Worm (Caenorhabditis elegans) whole organism, dauer: ENCODE measurements around the gene C53D6.11.

Experiments used
- unc-62 ChIP-seq: sonication (generic microtip); optimal IDR thresholded peaks from 2 replicates; lab custom pipeline; 2017; ENCODE audit warnings: missing biosample characterization, missing genetic modification reagents, missing genetic modification characterization

C53D6.11 gene

ce11 chrIV:9010257-9010656 is at the start of gene C53D6.11:
Gene C53D6.11 (plus strand): TSS chrIV:9010584.
- no peak for TF ChIP-seq unc-62

DNA sequence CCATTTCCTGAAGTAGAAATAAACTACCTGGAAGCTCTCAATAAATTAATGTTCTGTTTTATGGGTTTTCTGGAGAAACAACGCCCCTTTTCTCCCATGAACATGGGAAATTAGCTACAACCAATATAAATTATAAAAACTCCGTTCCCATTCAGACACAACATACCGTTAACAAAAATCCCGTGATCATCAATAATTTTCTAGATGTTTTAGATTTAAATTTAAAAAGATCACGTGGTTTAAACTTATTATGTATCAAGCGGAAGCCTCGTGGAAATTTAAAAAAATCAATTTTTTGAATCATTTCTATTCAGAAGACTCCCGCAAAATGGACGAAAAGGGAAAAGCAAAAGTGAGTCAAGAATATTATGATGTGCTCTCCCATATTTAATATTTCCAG is 44.5 kb upstream of the C53D6.11 start, which contains the start of gene C53B4.2:
TSS of gene C53B4.2 (plus strand) at position 301 of the 400 bp plus-strand sequence.
- no peak for TF ChIP-seq unc-62

ce11 chrIV:8967990-8968389 is 42.4 kb upstream of the C53D6.11 start, which contains the start of gene suex-2:
Gene suex-2 (plus strand): TSS chrIV:8968290.
- TF ChIP-seq unc-62, result no peak

DNA sequence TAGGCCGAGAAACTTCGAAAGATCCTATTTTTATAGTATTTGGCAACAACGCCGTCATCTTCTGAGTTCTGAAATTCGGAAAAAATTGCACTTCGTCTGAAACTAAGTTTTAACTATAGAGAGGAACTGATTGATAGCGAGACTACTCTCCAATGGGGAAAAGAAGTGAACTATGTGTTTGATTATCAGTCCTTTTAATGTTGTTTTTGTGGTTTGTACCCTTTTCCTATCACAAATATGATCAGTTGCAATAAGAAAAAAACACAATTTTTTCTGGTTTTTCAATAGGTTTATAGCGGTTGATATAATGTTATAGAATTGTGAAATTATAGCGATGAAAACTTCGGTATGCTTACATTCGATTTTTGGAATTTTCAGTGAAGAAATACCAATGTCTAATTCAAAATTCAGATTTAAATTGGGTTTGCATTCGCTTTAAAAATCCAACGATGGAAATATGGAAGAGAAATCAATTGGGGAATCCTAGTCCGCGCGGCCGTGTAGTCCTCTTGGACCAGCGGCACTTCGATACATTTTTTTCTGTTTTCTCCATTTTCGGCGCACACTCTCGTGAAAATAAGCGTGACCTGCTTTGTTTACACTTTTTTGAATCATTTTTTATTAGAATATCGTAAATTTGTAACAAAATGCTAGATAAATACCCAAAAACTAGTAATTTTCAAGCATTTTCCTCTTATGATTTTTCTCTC is 37.0 kb upstream of the C53D6.11 start, which contains the start of gene C53B4.3:
TSS of gene C53B4.3 (minus strand) at position 464 of the 710 bp plus-strand sequence.
- no peak for TF ChIP-seq unc-62

DNA sequence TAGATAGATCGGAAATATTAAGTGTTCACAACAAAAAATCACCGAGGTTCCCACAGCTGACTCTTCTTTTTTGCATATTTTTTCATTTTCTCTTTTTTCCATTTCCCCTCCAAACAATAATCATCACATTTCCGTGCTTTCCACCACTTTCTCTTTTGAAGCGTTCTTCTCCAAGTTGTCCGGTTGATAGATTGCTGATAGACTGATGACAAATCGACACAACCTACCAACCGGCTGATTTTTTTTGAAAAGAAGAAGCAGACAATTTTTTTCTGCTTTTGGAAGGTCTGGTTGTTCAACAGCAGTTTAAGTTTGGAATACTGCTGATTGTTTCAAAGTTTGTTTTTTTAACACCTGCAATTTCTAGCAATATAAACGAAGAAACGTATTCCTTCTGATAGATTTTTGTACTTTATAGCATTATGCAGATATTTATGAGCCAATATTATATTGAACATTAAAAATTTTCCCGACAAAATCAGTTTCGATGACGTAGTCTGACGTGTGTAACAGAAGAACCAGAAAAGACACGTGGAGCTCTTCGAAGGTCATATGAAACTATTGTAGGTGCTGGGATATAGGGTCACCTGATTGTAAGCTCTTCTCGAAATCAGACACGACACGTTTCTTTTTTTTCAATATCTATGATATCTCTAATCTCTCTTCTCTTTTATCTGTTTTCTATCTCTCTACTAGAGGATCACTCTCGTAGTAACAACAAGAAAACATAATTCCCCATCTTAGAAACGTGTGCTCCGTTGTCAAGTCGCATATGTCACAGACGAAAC is 35.6 kb upstream of the C53D6.11 start:
- TF ChIP-seq unc-62, result no peak

ce11 chrIV:8975331-8975625 is 35.1 kb upstream of the C53D6.11 start, which contains the start of gene pdzd-8:
Gene pdzd-8 (plus strand): TSS chrIV:8975526.
- no peak for TF ChIP-seq unc-62

DNA sequence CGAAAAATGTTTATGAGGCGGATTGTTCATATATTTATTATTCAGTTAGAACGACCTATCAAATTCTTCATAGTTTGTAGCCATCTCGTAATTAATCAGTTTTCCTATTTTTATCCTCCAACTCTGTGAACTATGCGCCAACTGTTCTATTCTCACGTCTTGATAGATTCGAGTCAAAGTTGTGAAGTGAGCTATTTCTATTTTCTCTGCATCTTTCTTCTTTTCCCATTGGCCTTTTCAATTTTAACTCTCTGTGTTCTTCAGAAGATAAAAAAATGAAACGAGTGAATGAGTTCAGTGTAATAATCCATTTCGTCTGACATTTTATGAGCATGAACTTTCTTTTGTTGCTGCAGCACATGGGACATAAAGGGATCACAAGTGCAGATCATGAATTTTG is 32.3 kb upstream of the C53D6.11 start:
- TF ChIP-seq unc-62, result no peak

ce11 chrIV:8979062-8979612 is 31.2 kb upstream of the C53D6.11 start:
- TF ChIP-seq unc-62, result no peak

DNA sequence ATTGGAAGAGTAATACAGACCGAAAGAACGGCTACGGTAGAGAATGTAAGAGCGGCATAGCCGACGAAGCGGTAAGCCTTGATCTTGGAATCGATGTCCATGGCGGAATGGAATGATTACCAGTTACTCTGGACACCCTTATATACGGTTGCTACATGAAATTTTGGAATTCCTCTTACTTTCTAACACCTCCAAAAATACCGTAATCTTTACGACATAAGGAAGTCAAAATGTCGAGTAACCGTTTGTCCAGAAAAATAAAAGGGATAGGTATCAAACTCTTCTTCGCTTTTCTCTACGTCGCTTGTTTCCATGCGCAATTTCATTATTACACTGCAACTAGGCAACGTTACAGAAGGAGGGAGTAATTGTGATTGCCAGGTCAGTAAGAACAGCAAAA is 30.7 kb upstream of the C53D6.11 start, which contains the start of gene col-119:
TSS of gene col-119 (minus strand) at position 101 of the 400 bp plus-strand sequence.
- no peak for TF ChIP-seq unc-62

DNA sequence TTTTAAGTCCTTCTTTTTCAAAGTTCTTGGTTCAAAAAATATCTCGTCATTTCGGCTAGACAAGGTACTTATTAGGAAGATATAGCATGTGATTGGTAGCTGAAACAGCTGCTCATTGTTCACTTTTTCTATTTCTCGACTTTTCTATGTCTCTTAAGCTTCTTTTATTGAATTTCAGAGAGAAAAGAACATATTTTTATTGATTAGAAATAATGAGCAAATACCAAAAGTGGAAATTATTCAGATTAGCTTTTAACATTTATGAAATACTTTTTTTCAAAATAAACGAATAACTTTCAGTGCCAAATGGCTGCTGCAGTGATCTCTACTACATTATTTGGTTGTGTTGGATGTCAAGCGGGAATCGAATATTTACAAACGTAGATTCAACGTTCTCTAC is 25.8 kb upstream of the C53D6.11 start, which contains the start of gene nstp-1:
TSS of gene nstp-1 (plus strand) at position 301 of the 400 bp plus-strand sequence.
- TF ChIP-seq unc-62, result no peak

- no peak for TF ChIP-seq unc-62
Observed at ce11 chrIV:8986761-8987316, 23.5 kb upstream of the C53D6.11 start, which contains the start of gene bre-1. Gene bre-1 (plus strand): TSS chrIV:8987266.

ce11 chrIV:8992786-8993185 is 17.6 kb upstream of the C53D6.11 start, which contains the start of gene mltn-12:
Gene mltn-12 (plus strand): TSS chrIV:8993086.
- no peak for TF ChIP-seq unc-62

DNA sequence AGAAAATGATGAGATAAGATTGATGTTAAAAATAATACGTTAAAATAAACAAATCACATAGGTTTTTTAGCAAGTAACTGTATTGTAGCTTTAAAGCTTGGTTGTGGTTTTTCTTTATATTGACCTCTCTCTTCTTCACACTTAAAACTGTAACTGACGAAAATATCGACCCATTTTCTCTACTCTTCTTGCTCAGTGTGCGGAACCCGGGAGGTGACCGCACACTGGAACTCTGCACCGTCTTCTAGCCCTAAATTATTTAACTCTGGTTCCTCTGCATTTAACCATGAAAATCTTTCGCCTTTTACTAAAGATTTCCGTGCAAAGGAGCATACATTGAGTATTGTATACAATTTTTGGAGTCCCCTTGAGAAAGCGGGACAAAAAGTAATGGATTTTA is 15.9 kb upstream of the C53D6.11 start:
- TF ChIP-seq unc-62, result no peak

DNA sequence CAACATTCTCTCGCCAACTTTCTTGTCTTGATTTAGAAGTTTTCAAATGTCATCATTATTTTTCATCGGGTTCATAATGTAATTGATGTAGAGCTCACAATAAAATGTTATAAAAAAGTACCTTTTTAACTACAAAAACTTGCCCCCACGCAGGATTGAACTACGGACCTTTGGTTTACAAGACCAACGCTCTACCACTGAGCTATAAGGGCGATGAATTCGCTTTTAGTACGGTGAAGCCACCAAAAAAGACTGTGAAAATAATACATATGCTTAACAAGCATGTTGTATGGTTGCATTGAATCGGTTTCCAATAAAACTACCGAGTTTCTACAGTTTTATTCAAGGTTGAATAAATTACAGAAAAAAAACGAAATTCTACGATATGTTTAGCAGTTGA is 9.7 kb upstream of the C53D6.11 start:
- TF ChIP-seq unc-62, result no peak

DNA sequence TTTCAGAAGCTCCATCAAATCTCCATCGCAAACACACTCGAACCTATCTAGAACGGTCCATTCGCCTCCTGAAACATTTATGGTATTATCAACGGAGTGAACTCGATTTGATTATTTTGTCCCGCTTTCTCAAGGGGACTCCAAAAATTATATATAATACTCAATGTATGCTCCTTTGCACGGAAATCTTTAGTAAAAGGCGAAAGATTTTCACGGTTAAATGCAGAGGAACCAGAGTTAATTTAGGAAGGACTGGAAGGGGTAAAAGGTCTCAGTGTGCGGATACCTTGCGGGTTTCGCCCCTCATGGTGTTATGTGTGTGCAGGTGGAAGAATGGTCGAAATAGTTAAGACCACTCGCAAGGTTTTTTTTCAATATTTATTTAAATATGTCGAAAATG is 9.2 kb upstream of the C53D6.11 start:
- TF ChIP-seq unc-62, result no peak

ce11 chrIV:9002636-9003035 is 7.7 kb upstream of the C53D6.11 start, which contains the start of gene C53D6.8:
Gene C53D6.8 (minus strand): TSS chrIV:9002736.
- no peak for TF ChIP-seq unc-62

DNA sequence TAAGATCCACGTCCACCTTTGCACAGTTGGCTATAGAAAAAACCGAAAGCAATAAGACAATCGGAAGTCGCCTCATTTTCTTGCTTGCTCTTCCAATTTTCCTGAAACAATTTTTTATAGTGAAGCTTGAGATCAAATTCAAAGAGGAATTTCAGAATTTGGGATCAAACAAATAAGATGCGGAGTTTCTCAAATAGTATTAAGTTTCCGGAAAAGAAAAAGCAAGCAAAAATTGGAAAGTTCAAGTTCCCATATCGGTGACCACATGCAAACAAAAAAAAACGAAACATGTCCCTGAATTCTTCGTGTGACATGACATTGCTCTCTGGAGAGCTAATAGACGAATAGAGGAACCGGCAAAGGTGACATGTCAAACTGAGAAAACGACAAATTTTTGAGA is 5.1 kb upstream of the C53D6.11 start, which contains the start of gene unc-129:
TSS of gene unc-129 (minus strand) at position 101 of the 400 bp plus-strand sequence.
- no peak for TF ChIP-seq unc-62
